Worm (Caenorhabditis elegans) whole organism, late embryonic: Measurements from ENCODE around the gene mfsd-8.

Experiments used
- F13H6.1 ChIP-seq: sonication (generic microtip); optimal IDR thresholded peaks from 2 replicates; lab custom pipeline; 2016; ENCODE audit warnings: missing genetic modification characterization, missing compliant biosample characterization
- ceh-2 ChIP-seq: sonication (generic microtip); optimal IDR thresholded peaks from 2 replicates; lab custom pipeline; 2016; ENCODE audit warnings: missing genotype, missing genetic modification characterization, missing compliant biosample characterization
- ceh-30 ChIP-seq: fragments of 150-350 bp; optimal IDR thresholded peaks from 2 replicates; lab custom pipeline; 2014; ENCODE audit warnings: missing biosample characterization, missing genetic modification characterization
- che-1 ChIP-seq: sonication (generic microtip); optimal IDR thresholded peaks from 2 replicates; lab custom pipeline; 2016; ENCODE audit warnings: mild to moderate bottlenecking, missing genetic modification characterization, missing compliant biosample characterization
- elt-2 ChIP-seq: sonication (generic microtip); optimal IDR thresholded peaks from 2 replicates; lab custom pipeline; 2016; ENCODE audit warnings: missing genetic modification reagents, missing genetic modification characterization, missing compliant biosample characterization
- hlh-15 ChIP-seq: sonication (generic microtip); optimal IDR thresholded peaks from 2 replicates; lab custom pipeline; 2016; ENCODE audit warnings: missing genetic modification characterization, missing compliant biosample characterization
- hlh-30 ChIP-seq: sonication (generic microtip); optimal IDR thresholded peaks from 2 replicates; lab custom pipeline; 2017; ENCODE audit warnings: antibody characterized with exemption, missing genetic modification characterization, missing compliant biosample characterization; ENCODE audit not compliant: insufficient read depth
- npax-4 ChIP-seq: sonication (generic microtip); optimal IDR thresholded peaks from 2 replicates; lab custom pipeline; 2016; ENCODE audit warnings: missing genetic modification characterization, missing compliant biosample characterization
- pha-4 ChIP-seq: fragments of 150-350 bp; optimal IDR thresholded peaks from 2 replicates; lab custom pipeline; 2018; ENCODE audit warnings: missing biosample characterization, missing genetic modification reagents, missing genetic modification characterization

- TF ChIP-seq hlh-30 (no peak), pha-4 (no peak), ceh-2 (tag; lab: Kevin White, UChicago) (no peak), F13H6.1 (tag; lab: Kevin White, UChicago) (no peak), ceh-30 (tag; lab: Kevin White, UChicago) (no peak), che-1 (tag; lab: Kevin White, UChicago) (no peak), hlh-15 (tag; lab: Kevin White, UChicago) (no peak), npax-4 (tag; lab: Kevin White, UChicago) (no peak), elt-2 (tag; lab: Kevin White, UChicago) (no peak)
These were observed 49.7 kb downstream of the mfsd-8 start for ce11 chrIII:3331767-3332166.
